Worm (Caenorhabditis elegans) whole organism, late embryonic: Measurements from ENCODE around the gene srbc-36.

ENCODE experiments used
- K02D7.2 ChIP-seq: sonication (generic microtip); optimal IDR thresholded peaks from 2 replicates; lab custom pipeline; 2017; ENCODE audit warnings: mild to moderate bottlenecking, missing genetic modification characterization, missing compliant biosample characterization
- Y22D7AL.16 ChIP-seq: sonication (generic microtip); optimal IDR thresholded peaks from 2 replicates; lab custom pipeline; 2016; ENCODE audit warnings: missing genetic modification characterization, missing compliant biosample characterization
- ceh-2 ChIP-seq: sonication (generic microtip); optimal IDR thresholded peaks from 2 replicates; lab custom pipeline; 2016; ENCODE audit warnings: missing genotype, missing genetic modification characterization, missing compliant biosample characterization
- ceh-34 ChIP-seq: sonication (generic microtip); optimal IDR thresholded peaks from 2 replicates; lab custom pipeline; 2016; ENCODE audit warnings: mild to moderate bottlenecking, missing genetic modification characterization, missing compliant biosample characterization
- ceh-48 ChIP-seq: sonication (generic microtip); optimal IDR thresholded peaks from 2 replicates; lab custom pipeline; 2016; ENCODE audit warnings: missing genetic modification characterization, inconsistent platforms, missing compliant biosample characterization
- ceh-6 ChIP-seq: fragments of 200-800 bp; sonication (Bioruptor generic); optimal IDR thresholded peaks from 2 replicates; lab custom pipeline; 2018; ENCODE audit warnings: mild to moderate bottlenecking, missing genetic modification characterization, missing compliant biosample characterization
- che-1 ChIP-seq: sonication (generic microtip); optimal IDR thresholded peaks from 2 replicates; lab custom pipeline; 2016; ENCODE audit warnings: mild to moderate bottlenecking, missing genetic modification characterization, missing compliant biosample characterization
- dve-1 ChIP-seq: sonication (generic microtip); optimal IDR thresholded peaks from 2 replicates; lab custom pipeline; 2017; ENCODE audit warnings: antibody characterized with exemption, mild to moderate bottlenecking, missing genetic modification characterization, missing compliant biosample characterization
- elt-2 ChIP-seq: sonication (generic microtip); optimal IDR thresholded peaks from 2 replicates; lab custom pipeline; 2016; ENCODE audit warnings: missing genetic modification reagents, missing genetic modification characterization, missing compliant biosample characterization
- ets-4 ChIP-seq: sonication (generic microtip); optimal IDR thresholded peaks from 2 replicates; lab custom pipeline; 2016; ENCODE audit warnings: missing genetic modification characterization, missing compliant biosample characterization
- eyg-1 ChIP-seq: sonication (generic microtip); optimal IDR thresholded peaks from 2 replicates; lab custom pipeline; 2016; ENCODE audit warnings: missing genotype, missing genetic modification characterization, missing compliant biosample characterization
- fax-1 ChIP-seq: sonication (generic microtip); optimal IDR thresholded peaks from 2 replicates; lab custom pipeline; 2016; ENCODE audit warnings: missing genotype, missing genetic modification characterization, missing compliant biosample characterization
- fkh-10 ChIP-seq: fragments of 150-350 bp; optimal IDR thresholded peaks from 2 replicates; lab custom pipeline; 2014; ENCODE audit warnings: missing biosample characterization, missing genetic modification reagents, missing genetic modification characterization
- gmeb-2 ChIP-seq: sonication (generic microtip); optimal IDR thresholded peaks from 2 replicates; lab custom pipeline; 2016; ENCODE audit warnings: missing genetic modification characterization, inconsistent platforms, missing compliant biosample characterization
- hlh-15 ChIP-seq: sonication (generic microtip); optimal IDR thresholded peaks from 2 replicates; lab custom pipeline; 2016; ENCODE audit warnings: missing genetic modification characterization, missing compliant biosample characterization
- hlh-30 ChIP-seq: sonication (generic microtip); optimal IDR thresholded peaks from 2 replicates; lab custom pipeline; 2017; ENCODE audit warnings: antibody characterized with exemption, missing genetic modification characterization, missing compliant biosample characterization; ENCODE audit not compliant: insufficient read depth
- hlh-6 ChIP-seq: sonication (generic microtip); optimal IDR thresholded peaks from 2 replicates; lab custom pipeline; 2016; ENCODE audit warnings: missing genotype, missing genetic modification characterization, missing compliant biosample characterization
- hlh-8 ChIP-seq: sonication (generic microtip); optimal IDR thresholded peaks from 2 replicates; lab custom pipeline; 2016; ENCODE audit warnings: missing genotype, missing genetic modification characterization, missing compliant biosample characterization
- lin-11 ChIP-seq: fragments of 200-800 bp; sonication (Bioruptor generic); optimal IDR thresholded peaks from 2 replicates; lab custom pipeline; 2018; ENCODE audit warnings: mild to moderate bottlenecking, missing genetic modification characterization, missing compliant biosample characterization
- mec-3 ChIP-seq: sonication (generic microtip); optimal IDR thresholded peaks from 2 replicates; lab custom pipeline; 2016; ENCODE audit warnings: borderline replicate concordance, missing genetic modification characterization, missing compliant biosample characterization
- nhr-11 ChIP-seq: fragments of 150-350 bp; optimal IDR thresholded peaks from 2 replicates; lab custom pipeline; 2014; ENCODE audit warnings: missing biosample characterization, missing genetic modification characterization
- npax-4 ChIP-seq: sonication (generic microtip); optimal IDR thresholded peaks from 2 replicates; lab custom pipeline; 2016; ENCODE audit warnings: missing genetic modification characterization, missing compliant biosample characterization
- pax-1 ChIP-seq: fragments of 150-350 bp; optimal IDR thresholded peaks from 2 replicates; lab custom pipeline; 2014; ENCODE audit warnings: missing biosample characterization, missing genetic modification characterization
- pqm-1 ChIP-seq: sonication (generic microtip); optimal IDR thresholded peaks from 2 replicates; lab custom pipeline; 2016; ENCODE audit warnings: missing genetic modification characterization, missing compliant biosample characterization
- rnt-1 ChIP-seq: sonication (generic microtip); optimal IDR thresholded peaks from 2 replicates; lab custom pipeline; 2016; ENCODE audit warnings: missing genetic modification characterization, missing compliant biosample characterization
- sdc-2 ChIP-seq: sonication (generic microtip); optimal IDR thresholded peaks from 2 replicates; lab custom pipeline; 2016; ENCODE audit warnings: missing genotype, missing genetic modification characterization, missing compliant biosample characterization
- sox-2 ChIP-seq: fragments of 200-800 bp; sonication (Bioruptor generic); IDR thresholded peaks from 2 replicates; pipeline ENCODE4 v1.3.6; 2022; ENCODE audit warnings: missing genetic modification reagents, missing genetic modification characterization, missing compliant biosample characterization
- sox-4 ChIP-seq: sonication (generic microtip); optimal IDR thresholded peaks from 2 replicates; lab custom pipeline; 2017; ENCODE audit warnings: mild to moderate bottlenecking, missing genetic modification characterization, inconsistent platforms, missing compliant biosample characterization
- tbx-2 ChIP-seq: sonication (generic microtip); optimal IDR thresholded peaks from 2 replicates; lab custom pipeline; 2016; ENCODE audit warnings: missing genetic modification characterization, missing compliant biosample characterization
- tbx-7 ChIP-seq: sonication (generic microtip); optimal IDR thresholded peaks from 2 replicates; lab custom pipeline; 2016; ENCODE audit warnings: missing genotype, missing genetic modification characterization, missing compliant biosample characterization
- ttx-3 ChIP-seq: sonication (generic microtip); optimal IDR thresholded peaks from 2 replicates; lab custom pipeline; 2016; ENCODE audit warnings: missing genetic modification reagents, missing genetic modification characterization, missing compliant biosample characterization
- unc-42 ChIP-seq: sonication (generic microtip); optimal IDR thresholded peaks from 2 replicates; lab custom pipeline; 2016; ENCODE audit warnings: missing genotype, missing genetic modification characterization, missing compliant biosample characterization
- unc-55 ChIP-seq: sonication (generic microtip); optimal IDR thresholded peaks from 2 replicates; lab custom pipeline; 2017; ENCODE audit warnings: missing biosample characterization, missing genetic modification reagents, missing genetic modification characterization
- ztf-16 ChIP-seq: sonication (generic microtip); optimal IDR thresholded peaks from 2 replicates; lab custom pipeline; 2017; ENCODE audit warnings: missing genetic modification characterization, missing compliant biosample characterization

Gene srbc-36

ce11 chrV:3464897-3465296 is 25.4 kb downstream of the srbc-36 start:
- TF ChIP-seq pqm-1 (tag; lab: Kevin White, UChicago) (no peak), fkh-10 (GFP tag; lab: Kevin White, UChicago) (no peak), tbx-2 (tag; lab: Kevin White, UChicago) (no peak), dve-1 (tag; lab: Kevin White, UChicago) (no peak), hlh-8 (tag; lab: Kevin White, UChicago) (no peak), che-1 (tag; lab: Kevin White, UChicago) (no peak), ceh-48 (tag; lab: Kevin White, UChicago) (no peak), eyg-1 (tag; lab: Kevin White, UChicago) (no peak), sdc-2 (tag; lab: Kevin White, UChicago) (no peak), mec-3 (tag; lab: Kevin White, UChicago) (no peak), ztf-16 (tag; lab: Kevin White, UChicago) (no peak)

- TF ChIP-seq mec-3 (tag; lab: Kevin White, UChicago) = no peak
- no peak for TF ChIP-seq sox-2 (GFP tag; lab: Robert Waterston, UW)
- TF ChIP-seq hlh-15 = no peak
- TF ChIP-seq unc-55 (GFP tag; lab: Kevin White, UChicago) = no peak
- TF ChIP-seq fax-1 = no peak
- no peak for TF ChIP-seq fkh-10 (GFP tag; lab: Kevin White, UChicago)
- TF ChIP-seq sox-4 (tag; lab: Kevin White, UChicago) = no peak
- TF ChIP-seq rnt-1 = no peak
- no peak for TF ChIP-seq Y22D7AL.16 (tag; lab: Kevin White, UChicago)
- no peak for TF ChIP-seq tbx-7 (tag; lab: Kevin White, UChicago)
- TF ChIP-seq ets-4 (tag; lab: Kevin White, UChicago) = no peak
- no peak for TF ChIP-seq ceh-6
- TF ChIP-seq elt-2 = no peak
- no peak for TF ChIP-seq pax-1
- no peak for TF ChIP-seq nhr-11 (tag; lab: Kevin White, UChicago)
- TF ChIP-seq ttx-3 (tag; lab: Kevin White, UChicago) = no peak
Measured at ce11 chrV:3463514-3463913, 26.8 kb downstream of the srbc-36 start, which contains the start of gene slc-28.1. Gene slc-28.1, plus strand, starts transcription at chrV:3463814.

- TF ChIP-seq tbx-7 (tag; lab: Kevin White, UChicago) (no peak), hlh-30 (no peak), lin-11 (tag; lab: Kevin White, UChicago) (no peak), nhr-11 (tag; lab: Kevin White, UChicago) (no peak), ceh-2 (tag; lab: Kevin White, UChicago) (no peak), ceh-6 (no peak), K02D7.2 (no peak), sox-2 (GFP tag; lab: Robert Waterston, UW) (no peak), Y22D7AL.16 (tag; lab: Kevin White, UChicago) (no peak), unc-42 (tag; lab: Kevin White, UChicago) (no peak)
Measured at ce11 chrV:3459919-3460318, 30.4 kb downstream of the srbc-36 start, which contains the start of gene slc-28.2. Gene slc-28.2, plus strand, starts transcription at chrV:3460219.

- TF ChIP-seq ceh-34 (tag; lab: Kevin White, UChicago) (no peak), unc-42 (tag; lab: Kevin White, UChicago) (peak; percentile 77), fkh-10 (GFP tag; lab: Kevin White, UChicago) (no peak), ztf-16 (tag; lab: Kevin White, UChicago) (no peak), npax-4 (tag; lab: Kevin White, UChicago) (no peak), hlh-6 (tag; lab: Kevin White, UChicago) (no peak), ceh-2 (tag; lab: Kevin White, UChicago) (no peak), mec-3 (tag; lab: Kevin White, UChicago) (no peak), gmeb-2 (tag; lab: Kevin White, UChicago) (no peak)
Measured at ce11 chrV:3455135-3455747, 35.1 kb downstream of the srbc-36 start.
